Worm (Caenorhabditis elegans) whole organism, late embryonic: Measurements from ENCODE around the gene acy-4.

Experiments used
- F13H6.1 ChIP-seq: sonication (generic microtip); optimal IDR thresholded peaks from 2 replicates; lab custom pipeline; 2016; ENCODE audit warnings: missing genetic modification characterization, missing compliant biosample characterization
- ama-1 ChIP-seq: fragments of 150-350 bp; optimal IDR thresholded peaks from 2 replicates; lab custom pipeline; 2014
- ceh-31 ChIP-seq: sonication (generic microtip); optimal IDR thresholded peaks from 2 replicates; lab custom pipeline; 2016; ENCODE audit warnings: missing genetic modification characterization, missing compliant biosample characterization
- mec-3 ChIP-seq: sonication (generic microtip); optimal IDR thresholded peaks from 2 replicates; lab custom pipeline; 2016; ENCODE audit warnings: borderline replicate concordance, missing genetic modification characterization, missing compliant biosample characterization
- pag-3 ChIP-seq: sonication (generic microtip); optimal IDR thresholded peaks from 2 replicates; lab custom pipeline; 2016; ENCODE audit warnings: missing compliant biosample characterization, missing genetic modification characterization, borderline replicate concordance
- pax-1 ChIP-seq: fragments of 150-350 bp; optimal IDR thresholded peaks from 2 replicates; lab custom pipeline; 2014; ENCODE audit warnings: missing biosample characterization, missing genetic modification characterization

ce11 chrV:5592323-5592722 is 38.4 kb downstream of the acy-4 start, which contains the start of gene vps-37:
- TF ChIP-seq ama-1 (lab: Kevin White, UChicago), result no peak
- TF ChIP-seq pax-1 (tag; lab: Kevin White, UChicago), result peak; percentile 61
- TF ChIP-seq F13H6.1 (tag; lab: Kevin White, UChicago), result no peak
- TF ChIP-seq ceh-31, result peak; percentile 58
- TF ChIP-seq pag-3 (tag; lab: Kevin White, UChicago), result no peak
- no peak for TF ChIP-seq mec-3
